Worm (Caenorhabditis elegans) whole organism, midembryonic: Measurements from ENCODE around the gene epg-5.

Experiments used
- flt-1 ChIP-seq: fragments of 200-800 bp; sonication (Bioruptor generic); IDR thresholded peaks from 2 replicates; pipeline ENCODE4 v1.3.6; 2022; ENCODE audit warnings: missing genetic modification characterization, missing compliant biosample characterization
- klf-2 ChIP-seq: fragments of 200-800 bp; sonication (Bioruptor generic); conservative IDR thresholded peaks from 2 replicates; pipeline ENCODE4 v1.3.6; 2022; ENCODE audit warnings: missing genetic modification reagents, missing genetic modification characterization, missing compliant biosample characterization
- tab-1 ChIP-seq: fragments of 200-800 bp; sonication (Bioruptor generic); IDR thresholded peaks from 2 replicates; pipeline ENCODE4 v1.3.6; 2022; ENCODE audit warnings: missing genetic modification characterization, missing compliant biosample characterization
- ztf-23 ChIP-seq: fragments of 200-800 bp; sonication (Bioruptor generic); IDR thresholded peaks from 2 replicates; pipeline ENCODE4 v1.3.6; 2022; ENCODE audit warnings: missing genetic modification reagents, missing genetic modification characterization, missing compliant biosample characterization
- ztf-29 ChIP-seq: fragments of 200-800 bp; sonication (Bioruptor generic); IDR thresholded peaks from 2 replicates; pipeline ENCODE4 v1.3.6; 2022; ENCODE audit warnings: missing genetic modification reagents, missing genetic modification characterization, missing compliant biosample characterization

DNA sequence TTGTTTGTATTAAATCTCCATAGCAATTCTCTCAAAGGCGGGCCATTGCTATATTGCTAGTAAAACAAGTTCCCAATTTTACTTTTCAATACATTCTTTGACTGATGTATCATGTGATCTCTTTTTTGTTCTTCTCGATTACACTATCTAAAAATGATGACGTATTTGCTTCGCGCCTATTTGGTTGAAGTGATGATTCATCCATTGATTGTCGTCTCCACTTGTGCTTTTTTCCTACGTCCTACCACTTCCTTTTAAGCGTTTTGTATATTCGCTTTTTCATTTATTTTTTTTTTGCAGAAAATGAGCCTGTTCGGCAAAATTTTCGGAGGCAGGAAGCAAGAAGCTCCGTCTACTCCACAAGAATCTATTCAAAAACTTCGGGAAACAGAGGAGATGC lies 19.8 kb downstream of the epg-5 start, which contains the start of gene vps-32.1:
- no peak for TF ChIP-seq klf-2 (GFP tag; lab: Robert Waterston, UW)
- TF ChIP-seq flt-1 (GFP tag; lab: Robert Waterston, UW): no peak
- TF ChIP-seq tab-1 (GFP tag; lab: Robert Waterston, UW): no peak
- TF ChIP-seq ztf-23: no peak
- TF ChIP-seq ztf-29 (GFP tag; lab: Robert Waterston, UW): no peak
